Worm (Caenorhabditis elegans) whole organism, late embryonic: ENCODE data around the gene Y45F3A.4.

Experiments used
- C08G9.2 ChIP-seq: sonication (generic microtip); optimal IDR thresholded peaks from 2 replicates; lab custom pipeline; 2016; ENCODE audit warnings: mild to moderate bottlenecking, missing genetic modification characterization, moderate library complexity, missing compliant biosample characterization
- C38D4.7 ChIP-seq: fragments of 200-800 bp; sonication (Bioruptor generic); optimal IDR thresholded peaks from 2 replicates; lab custom pipeline; 2018; ENCODE audit warnings: mild to moderate bottlenecking, missing genetic modification characterization, moderate library complexity, missing compliant biosample characterization
- K02D7.2 ChIP-seq: sonication (generic microtip); optimal IDR thresholded peaks from 2 replicates; lab custom pipeline; 2017; ENCODE audit warnings: mild to moderate bottlenecking, missing genetic modification characterization, missing compliant biosample characterization
- K09A11.1 ChIP-seq: sonication (generic microtip); optimal IDR thresholded peaks from 2 replicates; lab custom pipeline; 2017; ENCODE audit warnings: antibody characterized with exemption, mild to moderate bottlenecking, missing genetic modification characterization, missing compliant biosample characterization; ENCODE audit not compliant: insufficient read depth
- ceh-19 ChIP-seq: fragments of 200-800 bp; sonication (Bioruptor generic); optimal IDR thresholded peaks from 2 replicates; lab custom pipeline; 2018; ENCODE audit warnings: mild to moderate bottlenecking, missing genetic modification characterization, missing compliant biosample characterization
- ceh-22 ChIP-seq: sonication (generic microtip); optimal IDR thresholded peaks from 2 replicates; lab custom pipeline; 2017; ENCODE audit warnings: missing biosample characterization, missing genetic modification characterization
- ceh-24 ChIP-seq: sonication (generic microtip); optimal IDR thresholded peaks from 2 replicates; lab custom pipeline; 2016; ENCODE audit warnings: mild to moderate bottlenecking, missing genetic modification characterization, missing compliant biosample characterization
- ceh-30 ChIP-seq: fragments of 150-350 bp; optimal IDR thresholded peaks from 2 replicates; lab custom pipeline; 2014; ENCODE audit warnings: missing biosample characterization, missing genetic modification characterization
- ceh-31 ChIP-seq: sonication (generic microtip); optimal IDR thresholded peaks from 2 replicates; lab custom pipeline; 2016; ENCODE audit warnings: missing genetic modification characterization, missing compliant biosample characterization
- ceh-48 ChIP-seq: sonication (generic microtip); optimal IDR thresholded peaks from 2 replicates; lab custom pipeline; 2016; ENCODE audit warnings: missing genetic modification characterization, inconsistent platforms, missing compliant biosample characterization
- ceh-6 ChIP-seq: fragments of 200-800 bp; sonication (Bioruptor generic); optimal IDR thresholded peaks from 2 replicates; lab custom pipeline; 2018; ENCODE audit warnings: mild to moderate bottlenecking, missing genetic modification characterization, missing compliant biosample characterization
- ceh-9 ChIP-seq: sonication (generic microtip); optimal IDR thresholded peaks from 2 replicates; lab custom pipeline; 2016; ENCODE audit warnings: mild to moderate bottlenecking, missing genetic modification characterization, inconsistent platforms, missing compliant biosample characterization
- dmd-4 ChIP-seq: sonication (generic microtip); optimal IDR thresholded peaks from 2 replicates; lab custom pipeline; 2016; ENCODE audit warnings: borderline replicate concordance, missing genetic modification characterization, missing compliant biosample characterization
- elt-2 ChIP-seq: sonication (generic microtip); optimal IDR thresholded peaks from 2 replicates; lab custom pipeline; 2016; ENCODE audit warnings: missing genetic modification reagents, missing genetic modification characterization, missing compliant biosample characterization
- ets-4 ChIP-seq: sonication (generic microtip); optimal IDR thresholded peaks from 2 replicates; lab custom pipeline; 2016; ENCODE audit warnings: missing genetic modification characterization, missing compliant biosample characterization
- eyg-1 ChIP-seq: sonication (generic microtip); optimal IDR thresholded peaks from 2 replicates; lab custom pipeline; 2016; ENCODE audit warnings: missing genotype, missing genetic modification characterization, missing compliant biosample characterization
- fkh-10 ChIP-seq: fragments of 150-350 bp; optimal IDR thresholded peaks from 2 replicates; lab custom pipeline; 2014; ENCODE audit warnings: missing biosample characterization, missing genetic modification reagents, missing genetic modification characterization
- gmeb-2 ChIP-seq: sonication (generic microtip); optimal IDR thresholded peaks from 2 replicates; lab custom pipeline; 2016; ENCODE audit warnings: missing genetic modification characterization, inconsistent platforms, missing compliant biosample characterization
- hlh-13 ChIP-seq: fragments of 200-800 bp; sonication (Bioruptor generic); optimal IDR thresholded peaks from 2 replicates; lab custom pipeline; 2018; ENCODE audit warnings: mild to moderate bottlenecking, missing genetic modification characterization, missing compliant biosample characterization
- lin-11 ChIP-seq: fragments of 200-800 bp; sonication (Bioruptor generic); optimal IDR thresholded peaks from 2 replicates; lab custom pipeline; 2018; ENCODE audit warnings: mild to moderate bottlenecking, missing genetic modification characterization, missing compliant biosample characterization
- nfya-1 ChIP-seq: sonication (generic microtip); optimal IDR thresholded peaks from 2 replicates; lab custom pipeline; 2017; ENCODE audit warnings: missing genetic modification characterization, mild to moderate bottlenecking, missing compliant biosample characterization, antibody characterized with exemption, moderate library complexity
- nhr-232 ChIP-seq: sonication (generic microtip); optimal IDR thresholded peaks from 2 replicates; lab custom pipeline; 2016; ENCODE audit warnings: missing genetic modification characterization, missing compliant biosample characterization
- npax-4 ChIP-seq: sonication (generic microtip); optimal IDR thresholded peaks from 2 replicates; lab custom pipeline; 2016; ENCODE audit warnings: missing genetic modification characterization, missing compliant biosample characterization
- pag-3 ChIP-seq: sonication (generic microtip); optimal IDR thresholded peaks from 2 replicates; lab custom pipeline; 2016; ENCODE audit warnings: missing compliant biosample characterization, missing genetic modification characterization, borderline replicate concordance
- pat-9 ChIP-seq: fragments of 200-800 bp; sonication (Bioruptor generic); optimal IDR thresholded peaks from 2 replicates; lab custom pipeline; 2018; ENCODE audit warnings: mild to moderate bottlenecking, missing genetic modification characterization, moderate library complexity, missing compliant biosample characterization
- pha-4 ChIP-seq: fragments of 150-350 bp; optimal IDR thresholded peaks from 2 replicates; lab custom pipeline; 2018; ENCODE audit warnings: missing biosample characterization, missing genetic modification reagents, missing genetic modification characterization
- ref-2 ChIP-seq: sonication (generic microtip); optimal IDR thresholded peaks from 2 replicates; lab custom pipeline; 2016; ENCODE audit warnings: missing genetic modification characterization, missing compliant biosample characterization
- rnt-1 ChIP-seq: sonication (generic microtip); optimal IDR thresholded peaks from 2 replicates; lab custom pipeline; 2016; ENCODE audit warnings: missing genetic modification characterization, missing compliant biosample characterization
- sdc-2 ChIP-seq: sonication (generic microtip); optimal IDR thresholded peaks from 2 replicates; lab custom pipeline; 2016; ENCODE audit warnings: missing genotype, missing genetic modification characterization, missing compliant biosample characterization
- sox-4 ChIP-seq: sonication (generic microtip); optimal IDR thresholded peaks from 2 replicates; lab custom pipeline; 2017; ENCODE audit warnings: mild to moderate bottlenecking, missing genetic modification characterization, inconsistent platforms, missing compliant biosample characterization
- syd-9 ChIP-seq: sonication (generic microtip); optimal IDR thresholded peaks from 2 replicates; lab custom pipeline; 2016; ENCODE audit warnings: mild to moderate bottlenecking, missing genetic modification characterization, moderate library complexity, missing compliant biosample characterization
- tbx-2 ChIP-seq: sonication (generic microtip); optimal IDR thresholded peaks from 2 replicates; lab custom pipeline; 2016; ENCODE audit warnings: missing genetic modification characterization, missing compliant biosample characterization
- unc-3 ChIP-seq, 2 experiments: fragments of 200-800 bp in 1 of 2; sonication (Bioruptor generic) in 1 of 2; sonication (generic microtip) in 1 of 2; conservative IDR thresholded peaks in 1 of 2; optimal IDR thresholded peaks in 1 of 2; 2 replicates each; pipeline versions ENCODE4 v1.3.6 to Lab custom; 2016 to 2022; ENCODE audit warnings: missing compliant biosample characterization in 2 of 2, missing genetic modification characterization in 2 of 2, missing genetic modification reagents in 1 of 2
- unc-42 ChIP-seq: sonication (generic microtip); optimal IDR thresholded peaks from 2 replicates; lab custom pipeline; 2016; ENCODE audit warnings: missing genotype, missing genetic modification characterization, missing compliant biosample characterization
- unc-55 ChIP-seq: sonication (generic microtip); optimal IDR thresholded peaks from 2 replicates; lab custom pipeline; 2017; ENCODE audit warnings: missing biosample characterization, missing genetic modification reagents, missing genetic modification characterization

The Y45F3A.4 gene

ce11 chrIII:10621208-10621607 is 46.0 kb upstream of the Y45F3A.4 start, which contains the start of the genes lron-10 and hpr-9 (continued):
- TF ChIP-seq ceh-22 (tag; lab: Kevin White, UChicago) (no peak), ceh-48 (tag; lab: Kevin White, UChicago) (no peak), npax-4 (no peak), ceh-6 (GFP tag; lab: Kevin White, UChicago) (no peak), pat-9 (tag; lab: Kevin White, UChicago) (no peak), K02D7.2 (no peak), tbx-2 (tag; lab: Kevin White, UChicago) (peak; percentile 84), pha-4 (tag; lab: Kevin White, UChicago) (no peak), nhr-232 (no peak), ceh-30 (tag; lab: Kevin White, UChicago) (no peak), ceh-9 (tag; lab: Kevin White, UChicago) (no peak), fkh-10 (no peak), lin-11 (tag; lab: Kevin White, UChicago) (no peak), ceh-31 (tag; lab: Kevin White, UChicago) (peak; percentile 83), dmd-4 (no peak), unc-55 (GFP tag; lab: Kevin White, UChicago) (no peak), syd-9 (tag; lab: Kevin White, UChicago) (no peak), gmeb-2 (no peak), sox-4 (tag; lab: Kevin White, UChicago) (no peak), hlh-13 (no peak), ceh-24 (tag; lab: Kevin White, UChicago) (no peak), ceh-19 (GFP tag; lab: Kevin White, UChicago) (no peak), ets-4 (tag; lab: Kevin White, UChicago) (peak; percentile 82), pag-3 (tag; lab: Kevin White, UChicago) (no peak), K09A11.1 (tag; lab: Kevin White, UChicago) (no peak)

DNA sequence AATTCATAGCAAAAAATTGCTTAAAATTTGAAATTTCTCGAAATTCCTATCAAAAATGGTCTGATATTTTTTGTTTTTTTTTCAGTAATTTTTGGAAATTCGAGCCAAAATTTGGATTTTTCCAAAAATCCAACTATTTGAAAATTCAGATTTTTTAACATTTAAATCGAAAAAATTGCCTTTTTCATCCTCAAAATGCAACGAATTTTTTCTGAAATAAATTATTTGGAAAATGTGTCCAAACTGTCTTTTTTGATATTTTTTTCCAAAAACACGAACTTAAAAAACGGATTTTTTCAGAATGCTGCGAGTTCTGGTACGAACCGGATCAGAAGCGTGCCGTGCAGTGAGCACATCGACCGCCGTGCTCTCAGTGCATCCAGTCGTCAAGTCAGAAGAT is 39.9 kb upstream of the Y45F3A.4 start, which contains the start of gene mrpl-22:
Gene mrpl-22, plus strand, starts transcription at position 301 of the 400 bp plus-strand sequence.
- TF ChIP-seq pat-9 (tag; lab: Kevin White, UChicago) (no peak), elt-2 (tag; lab: Kevin White, UChicago) (no peak), rnt-1 (tag; lab: Kevin White, UChicago) (no peak), C08G9.2 (tag; lab: Kevin White, UChicago) (no peak), ets-4 (tag; lab: Kevin White, UChicago) (no peak), unc-3 (GFP tag; conservative IDR thresholded peaks at IDR 0.05; lab: Robert Waterston, UW) (no peak), unc-3 (tag; optimal IDR thresholded peaks at IDR 0.05; lab: Kevin White, UChicago) (no peak), unc-42 (no peak)
- TF ChIP-seq, all 69 proteins: peak for 0

DNA sequence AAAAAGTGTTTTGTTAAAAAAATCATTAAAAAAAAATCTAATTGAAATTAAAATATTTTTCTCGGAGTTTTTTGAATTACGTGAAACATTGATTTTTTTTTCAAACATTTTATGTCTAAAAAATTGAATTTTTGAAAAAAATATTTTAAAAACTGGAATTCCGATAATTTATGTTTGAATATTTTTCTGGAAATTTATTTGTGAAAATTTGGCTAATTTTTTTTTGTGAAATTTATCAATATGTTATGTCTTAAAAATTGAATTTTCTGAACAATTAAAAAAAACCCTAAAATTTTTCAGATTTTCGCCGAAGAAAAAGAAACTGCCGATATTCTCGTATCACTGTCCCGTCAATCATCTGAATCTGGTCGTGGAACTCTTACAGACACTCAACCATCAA is 37.1 kb upstream of the Y45F3A.4 start, which contains the start of gene Y39A1A.24:
Gene Y39A1A.24, plus strand, starts transcription at position 301 of the 400 bp plus-strand sequence.
- no peak for TF ChIP-seq sdc-2 (tag; lab: Kevin White, UChicago)
- no peak for TF ChIP-seq fkh-10

- TF ChIP-seq nfya-1 (tag; lab: Kevin White, UChicago) (no peak), unc-42 (no peak), C38D4.7 (GFP tag; lab: Kevin White, UChicago) (no peak), K02D7.2 (no peak)
Measured at ce11 chrIII:10608161-10608560, 32.9 kb upstream of the Y45F3A.4 start.

DNA sequence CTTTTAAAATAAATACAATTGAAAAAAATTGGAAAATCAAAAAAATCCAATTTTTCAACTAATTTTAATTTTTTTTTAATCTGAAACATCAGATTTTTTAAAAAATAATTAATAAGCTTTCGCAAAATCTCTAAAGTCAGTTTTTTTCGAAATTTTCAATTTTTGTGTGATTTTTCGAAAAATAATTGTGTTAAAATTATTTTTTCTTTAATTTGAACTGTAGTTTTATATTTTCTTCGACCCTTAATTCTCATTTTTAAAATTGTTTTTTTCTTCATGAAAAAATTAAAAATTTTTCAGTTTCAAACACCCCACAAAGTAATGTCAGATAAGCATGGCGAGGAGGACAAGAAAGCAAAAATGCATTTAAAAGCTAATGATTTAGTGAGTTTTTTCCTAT is 29.8 kb upstream of the Y45F3A.4 start, which contains the start of gene rabx-5:
Gene rabx-5, plus strand, starts transcription at position 301 of the 400 bp plus-strand sequence.
- no peak for TF ChIP-seq ref-2 (tag; lab: Kevin White, UChicago)
- TF ChIP-seq eyg-1 (tag; lab: Kevin White, UChicago): no peak
- TF ChIP-seq C08G9.2 (tag; lab: Kevin White, UChicago): no peak
